Worm (Caenorhabditis elegans): ENCODE results near the gene ipla-2.

Gene ipla-2

DNA sequence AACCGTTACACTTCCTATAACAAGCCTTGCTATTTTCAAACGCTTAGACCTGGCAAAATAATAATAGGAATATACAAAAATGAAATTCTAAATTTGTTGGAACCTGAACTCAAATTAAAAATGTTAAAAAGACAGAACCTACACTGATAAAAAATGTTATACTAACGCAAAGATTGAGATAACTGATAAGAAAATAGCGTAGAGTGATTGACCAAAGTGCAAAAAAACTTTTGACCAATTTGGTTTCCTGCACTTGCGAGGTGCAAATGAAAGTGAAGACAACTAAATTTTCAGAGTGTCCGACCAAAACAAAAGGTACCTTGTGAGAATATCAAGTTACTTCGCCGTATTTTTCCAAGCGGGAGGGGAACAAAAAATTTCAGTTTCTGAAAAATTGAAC lies 42.3 kb downstream of the ipla-2 start:
- TF ChIP-seq elt-2 (tag; optimal IDR thresholded peaks at IDR 0.05) = peak; percentile 24
- no peak for TF ChIP-seq mdl-1 (tag; optimal IDR thresholded peaks at IDR 0.05)

DNA sequence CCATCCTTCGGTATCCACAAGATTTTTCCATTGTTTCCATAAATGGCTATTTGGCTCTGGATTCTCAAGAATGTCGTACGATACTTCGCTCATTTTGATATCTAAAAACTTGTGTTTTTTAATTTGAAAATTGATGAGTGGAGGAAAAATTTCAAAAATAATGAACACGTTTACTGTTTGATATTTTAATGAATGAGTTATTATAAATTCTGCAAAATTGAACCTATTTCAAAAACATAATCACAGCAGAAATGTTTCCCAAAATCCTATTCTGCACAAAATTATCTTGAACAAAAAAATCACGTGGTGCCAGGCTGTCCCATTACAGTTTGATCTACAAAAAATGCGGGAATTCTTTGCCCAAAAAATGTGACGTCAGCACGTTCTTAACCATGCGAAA lies 43.7 kb downstream of the ipla-2 start, which contains the start of gene F36G3.2:
TSS of gene F36G3.2 (minus strand) at position 101 of the 400 bp plus-strand sequence.
- no peak for TF ChIP-seq hlh-4 (tag; optimal IDR thresholded peaks at IDR 0.05)
- TF ChIP-seq dpl-1 (GFP tag; optimal IDR thresholded peaks at IDR 0.05) = no peak
- TF ChIP-seq vab-15 (tag; optimal IDR thresholded peaks at IDR 0.05) = no peak
- no peak for TF ChIP-seq mdl-1 (tag; optimal IDR thresholded peaks at IDR 0.05)
- TF ChIP-seq nhr-85 (tag) = no peak
- no peak for TF ChIP-seq sox-4 (tag; optimal IDR thresholded peaks at IDR 0.05)
- no peak for TF ChIP-seq Y116A8C.19 (tag; optimal IDR thresholded peaks at IDR 0.05; ENCODE audit: borderline replicate concordance)
- no peak for TF ChIP-seq ama-1 (optimal IDR thresholded peaks at IDR 0.05)
- TF ChIP-seq ztf-4 (tag; optimal IDR thresholded peaks at IDR 0.05) = no peak
- TF ChIP-seq lin-15B (tag; optimal IDR thresholded peaks at IDR 0.05) = no peak
- no peak for TF ChIP-seq nhr-77 (tag; optimal IDR thresholded peaks at IDR 0.05)
- no peak for TF ChIP-seq blmp-1 (tag; optimal IDR thresholded peaks at IDR 0.05)
- no peak for TF ChIP-seq lin-13 (GFP tag; optimal IDR thresholded peaks at IDR 0.05)

DNA sequence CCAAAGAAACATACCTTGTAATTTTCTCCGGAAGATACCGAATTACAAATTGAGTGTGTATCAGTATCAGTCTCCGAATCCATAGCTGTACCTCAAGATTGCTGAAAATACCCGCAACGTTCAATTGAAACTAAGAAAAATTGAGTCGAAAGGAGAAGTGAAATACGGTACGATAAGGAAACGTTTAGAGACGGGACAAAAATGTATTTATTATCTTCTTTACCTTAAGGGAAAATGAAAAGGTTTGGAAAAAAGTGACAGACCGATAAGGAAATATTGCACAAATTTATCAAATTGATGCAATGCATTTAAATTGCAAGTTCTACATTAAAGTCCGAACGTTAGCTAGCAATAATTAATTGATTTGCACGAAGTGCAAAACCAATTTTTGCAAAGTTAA lies 48.7 kb downstream of the ipla-2 start, which contains the start of gene F36G3.1:
TSS of gene F36G3.1 (minus strand) at position 101 of the 400 bp plus-strand sequence.
- TF ChIP-seq zag-1 (tag; optimal IDR thresholded peaks at IDR 0.05) = no peak
- TF ChIP-seq nhr-71 (tag; optimal IDR thresholded peaks at IDR 0.05) = no peak
- no peak for TF ChIP-seq efl-1 (optimal IDR thresholded peaks at IDR 0.05)
- TF ChIP-seq efl-1 (GFP tag; optimal IDR thresholded peaks at IDR 0.05 in 1 of 2) = peak in 1 of 2 experiments; percentile 36
- no peak for TF ChIP-seq mep-1 (tag; optimal IDR thresholded peaks at IDR 0.05)
- TF ChIP-seq nhr-90 (tag; optimal IDR thresholded peaks at IDR 0.05; ENCODE audit: poor library complexity) = no peak
- TF ChIP-seq ztf-11 (tag; optimal IDR thresholded peaks at IDR 0.05) = no peak

DNA sequence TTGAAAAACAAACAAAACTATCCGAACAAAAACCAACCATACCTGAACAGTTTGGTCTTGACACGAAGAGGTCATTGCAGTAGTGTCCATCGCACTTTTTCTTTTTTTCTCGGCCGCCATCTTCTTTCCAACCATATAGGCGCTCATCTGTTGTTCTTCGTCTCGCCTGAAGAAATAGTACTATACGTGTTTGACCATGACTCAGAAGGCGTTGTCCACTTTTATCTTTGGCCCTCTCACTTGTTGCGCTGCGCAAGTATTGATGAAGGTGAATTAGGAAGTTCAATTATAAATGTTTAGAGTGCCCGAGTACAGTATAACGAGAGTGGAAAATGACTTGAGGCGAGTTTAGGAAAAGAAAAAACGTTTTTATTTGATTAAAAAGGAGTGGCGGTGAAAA lies 52.0 kb downstream of the ipla-2 start:
- TF ChIP-seq elt-3 (tag; optimal IDR thresholded peaks at IDR 0.05) = peak in 1 of 6 experiments; percentile 14
- no peak for TF ChIP-seq ceh-90 (tag; optimal IDR thresholded peaks at IDR 0.05)
- TF ChIP-seq egl-13 (tag; optimal IDR thresholded peaks at IDR 0.05) = no peak
- TF ChIP-seq nhr-47 (tag; optimal IDR thresholded peaks at IDR 0.05) = no peak
- no peak for TF ChIP-seq nhr-71 (tag; optimal IDR thresholded peaks at IDR 0.05)
- peak in 1 of 2 experiments; percentile 8 for TF ChIP-seq lsy-2 (tag; optimal IDR thresholded peaks at IDR 0.05)
- peak; percentile 0 for TF ChIP-seq unc-130 (tag; optimal IDR thresholded peaks at IDR 0.05)
- TF ChIP-seq aly-2 (tag; optimal IDR thresholded peaks at IDR 0.05) = no peak
- peak; percentile 8 for TF ChIP-seq tbx-2 (tag; optimal IDR thresholded peaks at IDR 0.05)
- no peak for TF ChIP-seq nhr-237 (tag; optimal IDR thresholded peaks at IDR 0.05)
- peak; percentile 61 for TF ChIP-seq lin-14 (GFP tag; optimal IDR thresholded peaks at IDR 0.05)
- no peak for TF ChIP-seq Y116A8C.19 (tag; optimal IDR thresholded peaks at IDR 0.05; ENCODE audit: borderline replicate concordance)
- TF ChIP-seq alr-1 (tag; optimal IDR thresholded peaks at IDR 0.05; ENCODE audit: borderline replicate concordance) = no peak
- TF ChIP-seq mep-1 (tag; optimal IDR thresholded peaks at IDR 0.05) = peak; percentile 65
- TF ChIP-seq blmp-1 (tag; optimal IDR thresholded peaks at IDR 0.05) = peak; percentile 94
- no peak for TF ChIP-seq ama-1 (optimal IDR thresholded peaks at IDR 0.05)
- peak; percentile 31 for TF ChIP-seq snu-23 (GFP tag; optimal IDR thresholded peaks at IDR 0.05)
- no peak for TF ChIP-seq ceh-82 (tag; optimal IDR thresholded peaks at IDR 0.05)
- no peak for TF ChIP-seq nhr-90 (tag; optimal IDR thresholded peaks at IDR 0.05; ENCODE audit: poor library complexity)
- TF ChIP-seq sox-4 (tag; optimal IDR thresholded peaks at IDR 0.05) = no peak
- no peak for TF ChIP-seq tlp-1 (tag; optimal IDR thresholded peaks at IDR 0.05)
- no peak for TF ChIP-seq fkh-4 (tag; optimal IDR thresholded peaks at IDR 0.05; ENCODE audit: borderline replicate concordance)
